Worm (Caenorhabditis elegans) whole organism, L4/young adult: ENCODE measurements around the gene adt-2.

Experiments used
- W03F9.2 ChIP-seq: fragments of 150-350 bp; optimal IDR thresholded peaks from 2 replicates; lab custom pipeline; 2014; ENCODE audit warnings: missing biosample characterization, missing genetic modification characterization
- dao-5 ChIP-seq: sonication (generic microtip); optimal IDR thresholded peaks from 2 replicates; lab custom pipeline; 2016; ENCODE audit warnings: missing genotype, missing genetic modification characterization, moderate library complexity, missing compliant biosample characterization
- him-1 ChIP-seq: sonication (generic microtip); optimal IDR thresholded peaks from 2 replicates; lab custom pipeline; 2016; ENCODE audit warnings: missing genotype, missing genetic modification reagents, missing genetic modification characterization, missing compliant biosample characterization

ce11 chrX:7582223-7582622 is 3.8 kb upstream of the adt-2 start:
- TF ChIP-seq W03F9.2 (tag; lab: Kevin White, UChicago): no peak
- TF ChIP-seq dao-5 (tag; lab: Kevin White, UChicago): no peak
- no peak for TF ChIP-seq him-1
